Fruit fly (Drosophila melanogaster): ENCODE data around the gene CG7130.

CG7130 gene

dm6 chr3L:22078063-22078462 is 2.5 kb upstream of the CG7130 start (continued):
- peak; percentile 61 for TF ChIP-seq CG8388 (GFP tag; optimal IDR thresholded peaks at IDR 0.05)
- TF ChIP-seq CG6791 (GFP tag; IDR thresholded peaks at IDR 0.05; ENCODE audit: partially characterized antibody): peak; percentile 85
- TF ChIP-seq ftz-f1 (GFP tag; optimal IDR thresholded peaks at IDR 0.05): no peak
- TF ChIP-seq disco-r (GFP tag; optimal IDR thresholded peaks at IDR 0.05): peak; percentile 34
- TF ChIP-seq Hmx (GFP tag; optimal IDR thresholded peaks at IDR 0.05): no peak
- TF ChIP-seq CG3995 (GFP tag; optimal IDR thresholded peaks at IDR 0.05): no peak
- peak; percentile 39 for TF ChIP-seq Ssrp (tag; optimal IDR thresholded peaks at IDR 0.05)
- no peak for TF ChIP-seq br (optimal IDR thresholded peaks at IDR 0.05)
- TF ChIP-seq nerfin-2 (GFP tag; IDR thresholded peaks at IDR 0.05; ENCODE audit: partially characterized antibody): peak; percentile 60; the same call in 1 of the 2 replicates
- peak; percentile 26 for TF ChIP-seq Sox100B (GFP tag; optimal IDR thresholded peaks at IDR 0.05)
- TF ChIP-seq B-H2 (GFP tag; optimal IDR thresholded peaks at IDR 0.05): no peak
- TF ChIP-seq Gsc (GFP tag; IDR thresholded peaks at IDR 0.05): no peak
- TF ChIP-seq fru (optimal IDR thresholded peaks at IDR 0.05): no peak
- peak; percentile 32 for TF ChIP-seq CG18764 (GFP tag; optimal IDR thresholded peaks at IDR 0.05)
- TF ChIP-seq gem (tag; optimal IDR thresholded peaks at IDR 0.05): peak; percentile 67
- TF ChIP-seq CG43689 (GFP tag; IDR thresholded peaks at IDR 0.05): no peak
- no peak for TF ChIP-seq Hr39 (optimal IDR thresholded peaks at IDR 0.05)
- peak; percentile 51; the same call in 1 of the 3 replicates for TF ChIP-seq HLH4C (GFP tag; IDR thresholded peaks at IDR 0.05; ENCODE audit: partially characterized antibody)
- TF ChIP-seq CG2202 (tag; optimal IDR thresholded peaks at IDR 0.05): no peak
- TF ChIP-seq jumu (GFP tag; optimal IDR thresholded peaks at IDR 0.05): peak; percentile 42
- TF ChIP-seq CG10274 (GFP tag; optimal IDR thresholded peaks at IDR 0.05): no peak
- TF ChIP-seq CG17829 (tag; optimal IDR thresholded peaks at IDR 0.05): peak; percentile 47
- TF ChIP-seq croc (GFP tag; conservative IDR thresholded peaks at IDR 0.05): no peak; the same call in 2 of the 3 replicates
- TF ChIP-seq CG16779 (GFP tag; IDR thresholded peaks at IDR 0.05): no peak
- peak; percentile 47 for TF ChIP-seq ind (GFP tag; optimal IDR thresholded peaks at IDR 0.05)
- TF ChIP-seq CG11504 (tag; optimal IDR thresholded peaks at IDR 0.05): peak; percentile 60
- TF ChIP-seq CG6254 (GFP tag; optimal IDR thresholded peaks at IDR 0.05): peak; percentile 39
- peak; percentile 72; the same call in 2 of the 3 replicates for TF ChIP-seq knrl (GFP tag; IDR thresholded peaks at IDR 0.05; ENCODE audit: partially characterized antibody)
- TF ChIP-seq CG14860 (GFP tag; IDR thresholded peaks at IDR 0.05; ENCODE audit: partially characterized antibody): peak; percentile 59
- no peak for TF ChIP-seq pros (GFP tag; optimal IDR thresholded peaks at IDR 0.05)
- peak; percentile 50 to 57 for TF ChIP-seq Pdp1 (GFP tag; optimal IDR thresholded peaks at IDR 0.05)
- no peak for TF ChIP-seq CG7928 (GFP tag; optimal IDR thresholded peaks at IDR 0.05)
- peak; percentile 43 for TF ChIP-seq CG12219 (GFP tag; optimal IDR thresholded peaks at IDR 0.05)
- peak; percentile 9 for TF ChIP-seq CG10654 (GFP tag; optimal IDR thresholded peaks at IDR 0.05)
- TF ChIP-seq vfl (GFP tag; optimal IDR thresholded peaks at IDR 0.05): no peak
- TF ChIP-seq Bdp1 (GFP tag; optimal IDR thresholded peaks at IDR 0.05): no peak
- TF ChIP-seq jigr1 (GFP tag; IDR thresholded peaks at IDR 0.05): no peak
- no peak; the same call in 2 of the 3 replicates for TF ChIP-seq B-H1 (GFP tag; IDR thresholded peaks at IDR 0.05)
- no peak for TF ChIP-seq ab (GFP tag; optimal IDR thresholded peaks at IDR 0.05)
- TF ChIP-seq CG12744 (GFP tag; optimal IDR thresholded peaks at IDR 0.05): peak; percentile 32
- peak; percentile 20; the same call in 1 of the 2 replicates for TF ChIP-seq E2f2 (GFP tag; IDR thresholded peaks at IDR 0.05)
- no peak for TF ChIP-seq cg (GFP tag; optimal IDR thresholded peaks at IDR 0.05)
- peak in 1 of 2 experiments; percentile 36 for TF ChIP-seq Hr78 (GFP tag; optimal IDR thresholded peaks at IDR 0.05)
- TF ChIP-seq CG17328 (GFP tag; IDR thresholded peaks at IDR 0.05): peak; percentile 57
- no peak for TF ChIP-seq CG31388 (GFP tag; optimal IDR thresholded peaks at IDR 0.05)
- no peak for TF ChIP-seq luna (GFP tag; optimal IDR thresholded peaks at IDR 0.05)
- TF ChIP-seq CG12104 (GFP tag; optimal IDR thresholded peaks at IDR 0.05): peak; percentile 12
- TF ChIP-seq crc (GFP tag; optimal IDR thresholded peaks at IDR 0.05): peak; percentile 14
- TF ChIP-seq grau (tag; optimal IDR thresholded peaks at IDR 0.05): peak; percentile 66
- peak; percentile 38 for TF ChIP-seq CG4404 (GFP tag; IDR thresholded peaks at IDR 0.05)
- TF ChIP-seq CG8944 (GFP tag; optimal IDR thresholded peaks at IDR 0.05): peak; percentile 40
- TF ChIP-seq Dbx (GFP tag; IDR thresholded peaks at IDR 0.05): peak; percentile 22; the same call in 1 of the 3 replicates

Data from whole organism, embryonic.